Fruit fly (Drosophila melanogaster): ENCODE data around the gene ApepP.

The ApepP gene

DNA sequence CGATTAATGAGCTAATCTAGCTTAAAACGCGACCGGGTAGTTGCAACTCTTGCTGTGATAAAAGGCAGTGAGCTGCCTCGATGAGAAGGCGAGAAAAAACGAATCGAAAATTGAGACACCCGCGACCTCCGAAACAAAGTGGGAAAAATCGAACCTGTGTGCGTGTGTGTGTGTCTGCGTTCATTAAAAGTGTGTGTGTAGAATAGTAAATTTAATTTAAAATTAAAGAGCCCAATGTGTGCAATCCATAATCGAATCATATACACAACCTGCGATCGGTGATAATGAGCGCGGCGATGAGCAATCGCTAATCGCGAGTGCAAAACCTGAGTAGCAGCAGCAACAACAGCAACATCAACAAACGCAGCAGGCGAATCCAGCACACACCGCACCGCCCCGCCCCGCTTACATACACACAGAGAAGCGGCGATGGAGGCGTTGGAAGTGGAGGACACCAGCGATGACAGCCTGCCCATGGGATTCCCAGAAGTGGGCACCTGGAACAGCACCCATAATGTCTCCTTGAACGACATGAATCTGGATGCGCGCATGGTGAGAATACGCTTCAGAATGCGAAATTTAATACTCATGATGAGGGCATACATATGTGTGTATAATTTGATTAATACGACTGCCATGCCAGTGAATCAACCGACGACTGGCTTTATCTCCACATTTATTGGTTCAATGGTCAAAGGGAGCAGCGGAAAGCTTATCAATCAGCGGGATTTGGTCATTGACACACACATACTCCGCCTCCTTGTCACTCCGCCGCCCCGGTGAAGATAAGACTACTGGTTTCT is 21.4 kb downstream of the ApepP start (continued):
- TF ChIP-seq MTF-1 (GFP tag; optimal IDR thresholded peaks at IDR 0.05; ENCODE audit: borderline replicate concordance) (no peak), Scr (GFP tag; IDR thresholded peaks at IDR 0.05; ENCODE audit: partially characterized antibody) (no peak), HLH3B (GFP tag; IDR thresholded peaks at IDR 0.05) (no peak), ind (GFP tag; optimal IDR thresholded peaks at IDR 0.05) (no peak), eyg (GFP tag; optimal IDR thresholded peaks at IDR 0.05) (no peak), Mrtf (GFP tag; IDR thresholded peaks at IDR 0.05) (no peak), crp (GFP tag; optimal IDR thresholded peaks at IDR 0.05) (peak in 1 of 2 experiments; percentile 59), Ada2b (GFP tag; IDR thresholded peaks at IDR 0.05) (no peak), CG5953 (GFP tag; IDR thresholded peaks at IDR 0.05) (no peak), gem (tag; optimal IDR thresholded peaks at IDR 0.05) (no peak), CG17568 (GFP tag; optimal IDR thresholded peaks at IDR 0.05) (no peak), cwo (GFP tag; optimal IDR thresholded peaks at IDR 0.05) (no peak), GATAe (GFP tag; conservative IDR thresholded peaks at IDR 0.05) (peak; percentile 35; the same call in 1 of the 2 replicates), CG10543 (GFP tag; optimal IDR thresholded peaks at IDR 0.05) (no peak), en (GFP tag; optimal IDR thresholded peaks at IDR 0.05) (no peak), chinmo (GFP tag; IDR thresholded peaks at IDR 0.05; ENCODE audit: partially characterized antibody) (peak; percentile 64; the same call in 1 of the 4 replicates), YL-1 (GFP tag; optimal IDR thresholded peaks at IDR 0.05) (peak; percentile 16), prd (optimal IDR thresholded peaks at IDR 0.05) (no peak), prd (GFP tag; IDR thresholded peaks at IDR 0.05) (0 out of 3 replicates have a peak, but pooled peaks have one; percentile 18), crol (GFP tag; IDR thresholded peaks at IDR 0.05) (peak; percentile 92), hbn (GFP tag; IDR thresholded peaks at IDR 0.05; ENCODE audit: partially characterized antibody) (no peak), CG31388 (GFP tag; optimal IDR thresholded peaks at IDR 0.05) (no peak), CG10462 (GFP tag; optimal IDR thresholded peaks at IDR 0.05) (no peak), CG10267 (tag; optimal IDR thresholded peaks at IDR 0.05) (no peak), Hsf (GFP tag; optimal IDR thresholded peaks at IDR 0.05) (no peak), Dref (GFP tag; IDR thresholded peaks at IDR 0.05) (no peak), ATbp (GFP tag; optimal IDR thresholded peaks at IDR 0.05) (no peak), tgo (GFP tag; IDR thresholded peaks at IDR 0.05) (no peak), ab (GFP tag; optimal IDR thresholded peaks at IDR 0.05) (no peak), CG14014 (GFP tag; IDR thresholded peaks at IDR 0.05) (0 out of 2 replicates have a peak, but pooled peaks have one; percentile 8), stwl (tag; optimal IDR thresholded peaks at IDR 0.05) (no peak), Aef1 (GFP tag; IDR thresholded peaks at IDR 0.05) (no peak), CG13775 (GFP tag; optimal IDR thresholded peaks at IDR 0.05) (no peak), CG17829 (tag; optimal IDR thresholded peaks at IDR 0.05) (no peak), CG34376 (GFP tag; optimal IDR thresholded peaks at IDR 0.05) (peak; percentile 50), Six4 (GFP tag; optimal IDR thresholded peaks at IDR 0.05) (no peak), Hmr (GFP tag; optimal IDR thresholded peaks at IDR 0.05) (no peak), CG9609 (GFP tag; optimal IDR thresholded peaks at IDR 0.05) (no peak), CG10959 (GFP tag; IDR thresholded peaks at IDR 0.05) (no peak), CG12659 (GFP tag; optimal IDR thresholded peaks at IDR 0.05) (no peak), CTCF (GFP tag; optimal IDR thresholded peaks at IDR 0.05) (no peak), CG8944 (GFP tag; optimal IDR thresholded peaks at IDR 0.05) (no peak), CG11504 (tag; optimal IDR thresholded peaks at IDR 0.05) (no peak), Fer3 (tag; optimal IDR thresholded peaks at IDR 0.05) (no peak), Gug (GFP tag; IDR thresholded peaks at IDR 0.05) (no peak), CG13424 (tag; optimal IDR thresholded peaks at IDR 0.05) (no peak), bowl (GFP tag; IDR thresholded peaks at IDR 0.05) (0 out of 2 replicates have a peak, but pooled peaks have one; percentile 30), CG4730 (GFP tag; IDR thresholded peaks at IDR 0.05) (no peak), Camta (GFP tag; optimal IDR thresholded peaks at IDR 0.05) (no peak), Adf1 (GFP tag; IDR thresholded peaks at IDR 0.05) (no peak)
